Worm (Caenorhabditis elegans) whole organism, L4 larva: Measurements from ENCODE around the gene F47B7.3.

Experiments used
- F26F4.8 ChIP-seq: fragments of 200-800 bp; sonication (Bioruptor generic); conservative IDR thresholded peaks from 2 replicates; pipeline ENCODE4 v1.3.6; 2022; ENCODE audit warnings: missing genetic modification characterization, missing compliant biosample characterization
- F49E8.2 ChIP-seq: sonication (generic microtip); optimal IDR thresholded peaks from 2 replicates; lab custom pipeline; 2016; ENCODE audit warnings: missing compliant biosample characterization, mild to moderate bottlenecking, missing genetic modification characterization, borderline replicate concordance
- aly-2 ChIP-seq: sonication (generic microtip); optimal IDR thresholded peaks from 2 replicates; lab custom pipeline; 2018; ENCODE audit warnings: missing biosample characterization, missing genetic modification characterization
- ama-1 ChIP-seq: fragments of 150-350 bp; optimal IDR thresholded peaks from 2 replicates; lab custom pipeline; 2014; ENCODE audit warnings: inconsistent platforms, mixed read lengths
- attf-4 ChIP-seq: sonication (generic microtip); optimal IDR thresholded peaks from 3 replicates; lab custom pipeline; 2017; ENCODE audit warnings: missing biosample characterization, missing genetic modification characterization
- ceh-28 ChIP-seq: fragments of 150-350 bp; optimal IDR thresholded peaks from 2 replicates; lab custom pipeline; 2014; ENCODE audit warnings: missing biosample characterization, missing genetic modification reagents, missing genetic modification characterization
- daf-8 ChIP-seq: fragments of 200-800 bp; sonication (Bioruptor generic); IDR thresholded peaks from 2 replicates; pipeline ENCODE4 v1.3.6; 2022; ENCODE audit warnings: missing genetic modification characterization, missing compliant biosample characterization
- nhr-77 ChIP-seq: fragments of 150-350 bp; optimal IDR thresholded peaks from 2 replicates; lab custom pipeline; 2014; ENCODE audit warnings: missing biosample characterization, missing genetic modification characterization
- snpc-1.2 ChIP-seq: fragments of 200-800 bp; sonication (Bioruptor generic); IDR thresholded peaks from 2 replicates; pipeline ENCODE4 v1.3.6; 2022; ENCODE audit warnings: missing genetic modification reagents, missing genetic modification characterization, missing compliant biosample characterization
- unc-62 ChIP-seq, 3 experiments: fragments of 150-350 bp in 1 of 3; sonication (generic microtip); optimal IDR thresholded peaks in 2 of 3; peaks in 1 of 3; 1 replicate in 1 of 3; 2 replicates in 2 of 3; lab custom pipeline; 2014 to 2017; ENCODE audit warnings: missing biosample characterization in 3 of 3, missing genetic modification characterization in 3 of 3, missing genetic modification reagents in 3 of 3, missing genotype in 1 of 3
- zag-1 ChIP-seq: fragments of 150-350 bp; optimal IDR thresholded peaks from 2 replicates; lab custom pipeline; 2014; ENCODE audit warnings: missing biosample characterization, missing genetic modification characterization
- ztf-11 ChIP-seq: fragments of 150-350 bp; optimal IDR thresholded peaks from 2 replicates; lab custom pipeline; 2014; ENCODE audit warnings: missing biosample characterization, missing genetic modification characterization

- TF ChIP-seq zag-1 (tag; lab: Kevin White, UChicago) (no peak), snpc-1.2 (peak; percentile 83), F26F4.8 (GFP tag; lab: Robert Waterston, UW) (peak; percentile 36; the same call in 1 of the 2 replicates), unc-62 (GFP tag; optimal IDR thresholded peaks at IDR 0.05 in 1 of 2; lab: Kevin White, UChicago) (no peak), unc-62 (tag; optimal IDR thresholded peaks at IDR 0.05; lab: Kevin White, UChicago) (no peak), attf-4 (no peak), ceh-28 (no peak), ztf-11 (tag; lab: Kevin White, UChicago) (no peak), aly-2 (tag; lab: Kevin White, UChicago) (no peak), ama-1 (lab: Kevin White, UChicago) (no peak), daf-8 (0 out of 2 replicates have a peak, but pooled peaks have one; percentile 42), nhr-77 (tag; lab: Kevin White, UChicago) (no peak), F49E8.2 (peak; percentile 42)
These were observed 29.2 kb upstream of the F47B7.3 start for ce11 chrX:3793389-3793788.
